Fruit fly (Drosophila melanogaster): ENCODE measurements around the gene CG33159.

dm6 chr3L:3218859-3219258 lies 14.6 kb upstream of the CG33159 start, which contains the start of the genes hob and nSMase:
- TF ChIP-seq Lpt (GFP tag; optimal IDR thresholded peaks at IDR 0.05) (no peak), CG34406 (GFP tag; optimal IDR thresholded peaks at IDR 0.05) (no peak), salr (GFP tag; optimal IDR thresholded peaks at IDR 0.05) (no peak), acj6 (GFP tag; optimal IDR thresholded peaks at IDR 0.05) (no peak), Met (GFP tag; optimal IDR thresholded peaks at IDR 0.05) (no peak), topi (GFP tag; optimal IDR thresholded peaks at IDR 0.05) (no peak), CG11762 (GFP tag; optimal IDR thresholded peaks at IDR 0.05; ENCODE audit: insufficient read depth) (no peak), CG6276 (GFP tag; optimal IDR thresholded peaks at IDR 0.05) (no peak), CG3919 (GFP tag; optimal IDR thresholded peaks at IDR 0.05) (no peak)
